Fruit fly (Drosophila melanogaster): ENCODE results near the gene pps.

pps gene

dm6 chr3R:12385949-12386348 lies 27.7 kb upstream of the pps start, which contains the start of gene Sol1:
Gene Sol1, plus strand, starts transcription at chr3R:12386249.
- no peak for TF ChIP-seq brk (GFP tag; optimal IDR thresholded peaks at IDR 0.05)
- no peak for TF ChIP-seq psq (GFP tag; optimal IDR thresholded peaks at IDR 0.05)
- TF ChIP-seq Jra (GFP tag; optimal IDR thresholded peaks at IDR 0.05) = no peak
- TF ChIP-seq CrebA (GFP tag; optimal IDR thresholded peaks at IDR 0.05; ENCODE audit: borderline replicate concordance) = no peak
- TF ChIP-seq h (GFP tag; optimal IDR thresholded peaks at IDR 0.05) = no peak
- no peak for TF ChIP-seq tai (GFP tag; optimal IDR thresholded peaks at IDR 0.05)
- no peak for TF ChIP-seq CG32264 (GFP tag; optimal IDR thresholded peaks at IDR 0.05)
- TF ChIP-seq GATAd (GFP tag; optimal IDR thresholded peaks at IDR 0.05) = no peak

- no peak for TF ChIP-seq dl (GFP tag; optimal IDR thresholded peaks at IDR 0.05; ENCODE audit: insufficient read depth in 1 of 2, partially characterized antibody in 2 of 2)
- TF ChIP-seq jim (GFP tag; optimal IDR thresholded peaks at IDR 0.05) = no peak
- TF ChIP-seq psq (GFP tag; optimal IDR thresholded peaks at IDR 0.05) = no peak
- no peak for TF ChIP-seq Abd-B (GFP tag; optimal IDR thresholded peaks at IDR 0.05)
- no peak for TF ChIP-seq HLH106 (tag; optimal IDR thresholded peaks at IDR 0.05)
- TF ChIP-seq N (GFP tag; optimal IDR thresholded peaks at IDR 0.05) = no peak
- TF ChIP-seq Hnf4 (GFP tag; optimal IDR thresholded peaks at IDR 0.05) = no peak
- TF ChIP-seq CG32264 (GFP tag; optimal IDR thresholded peaks at IDR 0.05) = no peak
These were observed 26.7 kb upstream of the pps start, which contains the start of gene CG33098 for dm6 chr3R:12386965-12387364. Gene CG33098, plus strand, starts transcription at chr3R:12387188.

- TF ChIP-seq brk (GFP tag; optimal IDR thresholded peaks at IDR 0.05) (no peak), ey (GFP tag; optimal IDR thresholded peaks at IDR 0.05) (no peak), rgr (GFP tag; optimal IDR thresholded peaks at IDR 0.05) (no peak), OdsH (GFP tag; optimal IDR thresholded peaks at IDR 0.05) (no peak), Vsx2 (GFP tag; optimal IDR thresholded peaks at IDR 0.05; ENCODE audit: partially characterized antibody) (no peak), woc (GFP tag; optimal IDR thresholded peaks at IDR 0.05) (no peak), Mio (GFP tag; optimal IDR thresholded peaks at IDR 0.05) (no peak)
These were observed 17.7 kb upstream of the pps start, which contains the start of the genes CG10096 and CG10097 for dm6 chr3R:12395880-12396279. Gene CG10096, minus strand, starts transcription at chr3R:12395980. Gene CG10097, minus strand, starts transcription at chr3R:12395980.

dm6 chr3R:12398054-12398453 lies 15.6 kb upstream of the pps start:
- TF ChIP-seq CrebA (GFP tag; optimal IDR thresholded peaks at IDR 0.05; ENCODE audit: borderline replicate concordance) (peak; percentile 28), h (GFP tag; optimal IDR thresholded peaks at IDR 0.05) (peak; percentile 24), sage (GFP tag; optimal IDR thresholded peaks at IDR 0.05) (peak; percentile 38), CG9705 (GFP tag; optimal IDR thresholded peaks at IDR 0.05) (no peak)

- TF ChIP-seq CrebA (GFP tag; optimal IDR thresholded peaks at IDR 0.05; ENCODE audit: borderline replicate concordance) (peak; percentile 32), rgr (GFP tag; optimal IDR thresholded peaks at IDR 0.05) (peak; percentile 9), Dfd (GFP tag; optimal IDR thresholded peaks at IDR 0.05) (no peak), h (GFP tag; optimal IDR thresholded peaks at IDR 0.05) (no peak), Vsx2 (GFP tag; optimal IDR thresholded peaks at IDR 0.05; ENCODE audit: partially characterized antibody) (peak; percentile 20), Jra (GFP tag; optimal IDR thresholded peaks at IDR 0.05) (no peak), Abd-B (GFP tag; optimal IDR thresholded peaks at IDR 0.05) (no peak)
These were observed 14.9 kb upstream of the pps start, which contains the start of gene Cyp9f3 for dm6 chr3R:12398620-12399247. Gene Cyp9f3, minus strand, starts transcription at chr3R:12398929.

- TF ChIP-seq Myc (optimal IDR thresholded peaks at IDR 0.05) (no peak), Rel (GFP tag; optimal IDR thresholded peaks at IDR 0.05) (no peak), Rel (tag; optimal IDR thresholded peaks at IDR 0.05) (peak; percentile 83)
These were observed 11.8 kb upstream of the pps start, which contains the start of gene DNAlig3 for dm6 chr3R:12401672-12402296. Gene DNAlig3, minus strand, starts transcription at chr3R:12401839.

- TF ChIP-seq foxo (GFP tag; optimal IDR thresholded peaks at IDR 0.05) (peak; percentile 89 to 96), Hnf4 (GFP tag; optimal IDR thresholded peaks at IDR 0.05) (peak; percentile 94), usp (GFP tag; optimal IDR thresholded peaks at IDR 0.05) (no peak), dmrt93B (GFP tag; optimal IDR thresholded peaks at IDR 0.05) (peak; percentile 99), sage (GFP tag; optimal IDR thresholded peaks at IDR 0.05) (peak; percentile 99), sv (GFP tag; optimal IDR thresholded peaks at IDR 0.05) (peak; percentile 94), Jra (GFP tag; optimal IDR thresholded peaks at IDR 0.05) (peak; percentile 84), Abd-B (GFP tag; optimal IDR thresholded peaks at IDR 0.05) (no peak), OdsH (GFP tag; optimal IDR thresholded peaks at IDR 0.05) (peak; percentile 95), Sp1 (GFP tag; optimal IDR thresholded peaks at IDR 0.05) (peak; percentile 99), brk (GFP tag; optimal IDR thresholded peaks at IDR 0.05) (peak; percentile 95), psq (GFP tag; optimal IDR thresholded peaks at IDR 0.05) (peak; percentile 84), CG32264 (GFP tag; optimal IDR thresholded peaks at IDR 0.05) (peak; percentile 94), woc (GFP tag; optimal IDR thresholded peaks at IDR 0.05) (peak; percentile 86), Hr83 (GFP tag; optimal IDR thresholded peaks at IDR 0.05; ENCODE audit: poor library complexity, severe bottlenecking) (peak; percentile 92), dsf (GFP tag; optimal IDR thresholded peaks at IDR 0.05; ENCODE audit: borderline replicate concordance) (peak; percentile 88), Dif (GFP tag; optimal IDR thresholded peaks at IDR 0.05; ENCODE audit: partially characterized antibody) (no peak), Vsx2 (GFP tag; optimal IDR thresholded peaks at IDR 0.05; ENCODE audit: partially characterized antibody) (no peak), CrebA (GFP tag; optimal IDR thresholded peaks at IDR 0.05; ENCODE audit: borderline replicate concordance) (no peak)
These were observed 10.7 kb upstream of the pps start for dm6 chr3R:12402935-12403334.

Measured in whole organism, wandering third instar larva.